Fruit fly (Drosophila melanogaster): ENCODE measurements around the gene CG12517.

CG12517 gene

DNA sequence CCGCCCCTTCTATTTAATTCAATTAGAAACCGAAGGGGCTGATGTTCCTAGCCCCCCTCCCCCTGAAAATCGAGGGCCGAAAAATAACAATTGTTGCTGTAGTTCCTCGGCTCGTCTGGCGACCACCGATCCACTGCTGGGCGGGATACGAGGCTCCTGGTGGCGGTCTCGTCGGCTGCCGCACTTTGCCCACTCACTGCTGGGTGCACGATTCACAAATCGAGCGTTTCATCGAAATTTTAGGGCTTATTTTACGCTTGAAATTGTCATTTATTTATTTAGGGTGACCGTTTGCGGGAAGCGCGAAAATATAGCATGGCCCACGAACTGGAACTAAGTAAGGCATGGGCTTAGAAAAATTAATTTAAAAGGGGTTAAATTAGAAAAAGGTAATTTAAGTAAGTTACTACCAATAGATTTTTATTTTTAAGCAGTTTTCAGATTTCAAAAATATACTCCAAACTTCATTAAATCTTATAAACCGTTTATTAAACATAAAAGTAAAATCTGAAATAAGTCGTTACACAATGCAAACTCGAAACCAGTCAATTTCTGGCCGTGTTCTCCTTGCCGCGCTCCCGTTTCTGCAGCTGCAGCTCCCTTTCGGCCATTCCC, 13.5 kb upstream of the CG12517 start, which contains the start of gene Dnz1 (continued):
- TF ChIP-seq zfh2 (GFP tag; optimal IDR thresholded peaks at IDR 0.05) (peak; percentile 58), zen2 (GFP tag; IDR thresholded peaks at IDR 0.05; ENCODE audit: partially characterized antibody) (no peak), Dbx (GFP tag; IDR thresholded peaks at IDR 0.05) (peak; percentile 49; the same call in 2 of the 3 replicates), Atf3 (GFP tag; optimal IDR thresholded peaks at IDR 0.05) (no peak), ken (GFP tag; IDR thresholded peaks at IDR 0.05) (peak; percentile 63; the same call in 1 of the 3 replicates), CG10209 (GFP tag; optimal IDR thresholded peaks at IDR 0.05) (peak; percentile 25), CG6813 (GFP tag; optimal IDR thresholded peaks at IDR 0.05) (no peak)

DNA sequence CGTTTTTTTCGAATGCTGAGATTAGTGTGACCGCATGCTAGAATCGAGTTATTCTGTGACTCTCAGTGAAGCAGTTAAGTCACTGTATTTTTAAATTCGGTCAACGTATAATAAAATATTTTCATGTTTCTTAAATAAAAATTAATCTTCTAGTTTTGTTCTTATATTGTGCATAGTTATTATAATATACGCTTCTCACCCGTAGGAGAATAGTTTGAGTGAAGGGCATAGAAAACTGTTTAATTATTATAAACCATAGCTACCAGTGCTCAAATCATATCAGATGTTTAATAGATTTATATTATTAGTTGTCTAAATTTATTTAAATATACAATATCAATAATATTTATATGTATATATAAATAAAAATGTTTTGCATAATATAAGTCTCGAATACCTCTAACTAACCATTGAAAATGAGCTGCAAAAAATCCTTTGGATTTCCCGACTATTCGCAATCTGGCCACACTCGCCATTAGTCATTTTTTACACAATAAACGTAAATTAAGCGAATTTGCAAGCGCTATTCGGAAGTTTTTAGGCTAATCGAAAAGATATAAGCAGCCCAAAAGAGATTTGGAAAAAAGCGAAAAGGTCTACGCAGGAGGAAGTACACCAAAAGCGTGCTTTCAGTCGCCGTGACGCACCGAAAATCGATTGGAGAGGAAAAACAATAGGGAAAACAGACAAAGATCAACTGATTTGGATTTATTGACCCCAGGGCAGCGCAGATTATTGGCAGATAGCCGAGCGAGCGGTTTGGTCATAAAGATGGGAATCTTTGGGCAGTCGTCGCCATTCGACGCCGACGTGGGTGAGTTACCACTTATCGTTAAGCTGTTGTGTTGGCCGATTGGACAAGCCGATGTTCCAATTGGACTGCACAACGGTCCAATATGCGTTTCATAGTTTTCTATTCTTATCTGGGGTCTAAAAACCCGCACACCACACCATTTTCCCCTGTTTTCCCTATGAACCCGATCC, 11.6 kb upstream of the CG12517 start, which contains the start of the genes aurB and Stam:
Gene aurB, minus strand, starts transcription at position 31 of the 984 bp plus-strand sequence.
Gene Stam, plus strand, starts transcription at position 473 of the 984 bp plus-strand sequence.
- TF ChIP-seq peb (GFP tag; IDR thresholded peaks at IDR 0.05): no peak
- TF ChIP-seq h (optimal IDR thresholded peaks at IDR 0.05): no peak
- no peak for TF ChIP-seq Gug (GFP tag; IDR thresholded peaks at IDR 0.05)
- peak; percentile 14 for TF ChIP-seq exex (tag; optimal IDR thresholded peaks at IDR 0.05)
- TF ChIP-seq al (GFP tag; IDR thresholded peaks at IDR 0.05): peak; percentile 15; the same call in 1 of the 2 replicates
- TF ChIP-seq CG11504 (tag; optimal IDR thresholded peaks at IDR 0.05): peak; percentile 73
- no peak for TF ChIP-seq sima (GFP tag; optimal IDR thresholded peaks at IDR 0.05)
- TF ChIP-seq ash1 (GFP tag; optimal IDR thresholded peaks at IDR 0.05): no peak
- no peak for TF ChIP-seq CG17328 (GFP tag; IDR thresholded peaks at IDR 0.05)
- no peak for TF ChIP-seq Mes4 (GFP tag; optimal IDR thresholded peaks at IDR 0.05)
- TF ChIP-seq nmo (GFP tag; optimal IDR thresholded peaks at IDR 0.05): peak; percentile 70
- TF ChIP-seq Fer3 (tag; optimal IDR thresholded peaks at IDR 0.05): peak; percentile 56
- TF ChIP-seq CG12942 (GFP tag; optimal IDR thresholded peaks at IDR 0.05): peak; percentile 32
- 0 out of 2 replicates have a peak, but pooled peaks have one; percentile 43 for TF ChIP-seq Rfx (GFP tag; IDR thresholded peaks at IDR 0.05)
- peak; percentile 49; the same call in 2 of the 3 replicates for TF ChIP-seq tgo (GFP tag; IDR thresholded peaks at IDR 0.05)
- TF ChIP-seq CG14965 (GFP tag; optimal IDR thresholded peaks at IDR 0.05; ENCODE audit: borderline replicate concordance): no peak
- no peak for TF ChIP-seq CG4707 (GFP tag; optimal IDR thresholded peaks at IDR 0.05)
- no peak for TF ChIP-seq Rx (GFP tag; IDR thresholded peaks at IDR 0.05)
- TF ChIP-seq CG11247 (GFP tag; IDR thresholded peaks at IDR 0.05): no peak; the same call in 1 of the 2 replicates
- no peak for TF ChIP-seq Hey (tag; optimal IDR thresholded peaks at IDR 0.05)
- no peak for TF ChIP-seq br (optimal IDR thresholded peaks at IDR 0.05)
- no peak for TF ChIP-seq Sry-δ (GFP tag; optimal IDR thresholded peaks at IDR 0.05)
- no peak for TF ChIP-seq Mad (GFP tag; optimal IDR thresholded peaks at IDR 0.05)
- TF ChIP-seq CG9609 (GFP tag; optimal IDR thresholded peaks at IDR 0.05): no peak
- TF ChIP-seq CG30431 (GFP tag; optimal IDR thresholded peaks at IDR 0.05): peak; percentile 1
- no peak for TF ChIP-seq fd102C (GFP tag; optimal IDR thresholded peaks at IDR 0.05)
- TF ChIP-seq CG14050 (GFP tag; IDR thresholded peaks at IDR 0.05): no peak
- TF ChIP-seq Fer1 (GFP tag; optimal IDR thresholded peaks at IDR 0.05): peak; percentile 16
- no peak for TF ChIP-seq CG15073 (GFP tag; optimal IDR thresholded peaks at IDR 0.05)
- TF ChIP-seq HLH54F (GFP tag; optimal IDR thresholded peaks at IDR 0.05): no peak
- TF ChIP-seq chn (GFP tag; optimal IDR thresholded peaks at IDR 0.05): no peak
- no peak for TF ChIP-seq otp (GFP tag; IDR thresholded peaks at IDR 0.05)
- TF ChIP-seq sna (GFP tag; IDR thresholded peaks at IDR 0.05; ENCODE audit: partially characterized antibody): no peak
- TF ChIP-seq maf-S (GFP tag; optimal IDR thresholded peaks at IDR 0.05): no peak
- peak; percentile 55 for TF ChIP-seq Xbp1 (GFP tag; optimal IDR thresholded peaks at IDR 0.05)
- TF ChIP-seq Ets97D (GFP tag; optimal IDR thresholded peaks at IDR 0.05): peak; percentile 11
- no peak for TF ChIP-seq pum (GFP tag; optimal IDR thresholded peaks at IDR 0.05)
- no peak for TF ChIP-seq bbx (GFP tag; IDR thresholded peaks at IDR 0.05; ENCODE audit: partially characterized antibody)
- TF ChIP-seq CG12071 (GFP tag; optimal IDR thresholded peaks at IDR 0.05): no peak
- TF ChIP-seq HLHmδ (GFP tag; optimal IDR thresholded peaks at IDR 0.05): no peak

Data from whole organism, embryonic.